Fruit fly (Drosophila melanogaster): Measurements from ENCODE around the gene CG6765.

dm6 chr3L:8512428-8512827, at the start of gene CG6765:
- TF ChIP-seq Dll (optimal IDR thresholded peaks at IDR 0.05) (no peak), pan (optimal IDR thresholded peaks at IDR 0.05) (no peak), psq (optimal IDR thresholded peaks at IDR 0.05) (no peak), EcR (GFP tag; optimal IDR thresholded peaks at IDR 0.05) (no peak), CG8478 (optimal IDR thresholded peaks at IDR 0.05) (no peak)
